Fruit fly (Drosophila melanogaster) whole organism, embryonic: Measurements from ENCODE around the gene yellow-e2.
A peak's percentile ranks its signal among the peaks of the same experiment; 100 is the strongest.

Experiments
- Blimp-1 ChIP-seq: fragments of 200-800 bp; sonication (Bioruptor generic); optimal IDR thresholded peaks from 3 replicates; lab custom pipeline; 2018; ENCODE audit warnings: missing biosample characterization, missing genetic modification characterization, mild to moderate bottlenecking, moderate library complexity, missing genetic modification reagents
- CG10431 ChIP-seq: fragments of 200-800 bp; sonication (Bioruptor generic); optimal IDR thresholded peaks from 3 replicates; lab custom pipeline; 2018; ENCODE audit warnings: missing biosample characterization, mild to moderate bottlenecking, missing genetic modification characterization
- CG11456 ChIP-seq: fragments of 200-800 bp; sonication (Bioruptor generic); IDR thresholded peaks from 3 replicates; pipeline ENCODE4 v1.3.6; 2022; ENCODE audit warnings: missing biosample characterization, missing genetic modification characterization
- CG11723 ChIP-seq: fragments of 200-800 bp; sonication (Bioruptor generic); optimal IDR thresholded peaks from 2 replicates; lab custom pipeline; 2017; ENCODE audit warnings: missing biosample characterization, mild to moderate bottlenecking, missing genetic modification characterization
- CG12391 ChIP-seq: fragments of 200-800 bp; sonication (Bioruptor generic); optimal IDR thresholded peaks from 3 replicates; lab custom pipeline; 2018; ENCODE audit warnings: missing biosample characterization, mild to moderate bottlenecking, missing genetic modification characterization, moderate library complexity
- CG13775 ChIP-seq: fragments of 200-800 bp; sonication (Bioruptor generic); optimal IDR thresholded peaks from 3 replicates; lab custom pipeline; 2017; ENCODE audit warnings: missing biosample characterization, mild to moderate bottlenecking, missing genetic modification characterization
- CG14441 ChIP-seq: fragments of 200-800 bp; sonication (Bioruptor generic); IDR thresholded peaks from 2 replicates; pipeline ENCODE4 v1.3.6; 2022; ENCODE audit warnings: missing biosample characterization, missing genetic modification characterization
- CG15696 ChIP-seq: fragments of 200-800 bp; sonication (Bioruptor generic); optimal IDR thresholded peaks from 2 replicates; lab custom pipeline; 2019; ENCODE audit warnings: missing biosample characterization, mild to moderate bottlenecking, missing genetic modification characterization, moderate library complexity
- CG16779 ChIP-seq: fragments of 200-800 bp; sonication (Bioruptor generic); IDR thresholded peaks from 2 replicates; pipeline ENCODE4 v1.3.6; 2022; ENCODE audit warnings: missing biosample characterization, missing genetic modification characterization
- CG18599 ChIP-seq: fragments of 200-800 bp; sonication (Bioruptor generic); optimal IDR thresholded peaks from 3 replicates; lab custom pipeline; 2017; ENCODE audit warnings: missing biosample characterization, missing genetic modification characterization, mild to moderate bottlenecking, moderate library complexity, missing genetic modification reagents
- CG2116 ChIP-seq: fragments of 200-800 bp; sonication (Bioruptor generic); optimal IDR thresholded peaks from 3 replicates; lab custom pipeline; 2018; ENCODE audit warnings: missing biosample characterization, mild to moderate bottlenecking, missing genetic modification characterization
- CG2202 ChIP-seq: fragments of 200-800 bp; sonication (Bioruptor generic); optimal IDR thresholded peaks from 2 replicates; lab custom pipeline; 2018; ENCODE audit warnings: missing biosample characterization, mild to moderate bottlenecking, missing genetic modification characterization
- CG2889 ChIP-seq: fragments of 200-800 bp; sonication (Bioruptor generic); IDR thresholded peaks from 3 replicates; pipeline ENCODE4 v1.3.6; 2022; ENCODE audit warnings: missing biosample characterization, missing genetic modification characterization
- CG30431 ChIP-seq: fragments of 200-800 bp; sonication (Bioruptor generic); optimal IDR thresholded peaks from 2 replicates; lab custom pipeline; 2017; ENCODE audit warnings: missing biosample characterization, missing genetic modification characterization
- CG34224 ChIP-seq: fragments of 200-800 bp; sonication (Bioruptor generic); IDR thresholded peaks from 3 replicates; pipeline ENCODE4 v1.3.6; 2022; ENCODE audit warnings: missing biosample characterization, missing genetic modification characterization; ENCODE audit not compliant: partially characterized antibody
- CG4404 ChIP-seq: fragments of 200-800 bp; sonication (Bioruptor generic); IDR thresholded peaks from 2 replicates; pipeline ENCODE4 v1.3.6; 2022; ENCODE audit warnings: missing biosample characterization, missing genetic modification characterization
- CG4854 ChIP-seq: fragments of 200-800 bp; sonication (Bioruptor generic); optimal IDR thresholded peaks from 2 replicates; lab custom pipeline; 2016; ENCODE audit warnings: missing biosample characterization, missing genetic modification characterization, inconsistent platforms
- CG6254 ChIP-seq: fragments of 200-800 bp; sonication (Bioruptor generic); optimal IDR thresholded peaks from 3 replicates; lab custom pipeline; 2017; ENCODE audit warnings: mild to moderate bottlenecking, missing biosample characterization, missing genetic modification reagents, missing genetic modification characterization
- Dip3 ChIP-seq: fragments of 200-800 bp; sonication (Bioruptor generic); optimal IDR thresholded peaks from 3 replicates; lab custom pipeline; 2016; ENCODE audit warnings: missing biosample characterization, missing genetic modification characterization
- Doc3 ChIP-seq: fragments of 200-800 bp; sonication (Bioruptor generic); IDR thresholded peaks from 3 replicates; pipeline ENCODE4 v1.3.6; 2022; ENCODE audit warnings: missing biosample characterization, missing genetic modification characterization; ENCODE audit not compliant: partially characterized antibody
- Ets97D ChIP-seq: fragments of 200-800 bp; sonication (Bioruptor generic); optimal IDR thresholded peaks from 3 replicates; lab custom pipeline; 2016; ENCODE audit warnings: missing biosample characterization, missing genetic modification characterization
- Hand ChIP-seq: fragments of 200-800 bp; sonication (Bioruptor generic); optimal IDR thresholded peaks from 2 replicates; lab custom pipeline; 2017; ENCODE audit warnings: mild to moderate bottlenecking, missing biosample characterization, missing genetic modification reagents, missing genetic modification characterization
- Lhr ChIP-seq: fragments of 200-800 bp; sonication (Bioruptor generic); optimal IDR thresholded peaks from 3 replicates; lab custom pipeline; 2017; ENCODE audit warnings: mild to moderate bottlenecking, missing biosample characterization, missing genetic modification reagents, missing genetic modification characterization
- Med ChIP-seq: fragments of 200-800 bp; sonication (Bioruptor generic); peaks from one replicate; lab custom pipeline; 2016; ENCODE audit warnings: missing biosample characterization, missing genetic modification characterization, mild to moderate bottlenecking, inconsistent platforms, moderate library complexity
- Meics ChIP-seq: fragments of 200-800 bp; sonication (Bioruptor generic); optimal IDR thresholded peaks from 2 replicates; lab custom pipeline; 2017; ENCODE audit warnings: missing biosample characterization, mild to moderate bottlenecking, missing genetic modification characterization
- Mes4 ChIP-seq: fragments of 200-800 bp; sonication (Bioruptor generic); optimal IDR thresholded peaks from 2 replicates; lab custom pipeline; 2016; ENCODE audit warnings: missing biosample characterization, missing genetic modification characterization
- Oli ChIP-seq: fragments of 200-800 bp; sonication (Bioruptor generic); optimal IDR thresholded peaks from 2 replicates; lab custom pipeline; 2018; ENCODE audit warnings: missing biosample characterization, mild to moderate bottlenecking, missing genetic modification characterization, moderate library complexity
- Six4 ChIP-seq: fragments of 200-800 bp; sonication (Bioruptor generic); optimal IDR thresholded peaks from 2 replicates; lab custom pipeline; 2016; ENCODE audit warnings: missing biosample characterization, missing genetic modification characterization
- ara ChIP-seq: fragments of 200-800 bp; sonication (Bioruptor generic); IDR thresholded peaks from 2 replicates; pipeline ENCODE4 v1.3.6; 2022; ENCODE audit warnings: missing biosample characterization, missing genetic modification characterization
- ase ChIP-seq: fragments of 200-800 bp; sonication (Bioruptor generic); IDR thresholded peaks from 3 replicates; pipeline ENCODE4 v1.3.6; 2022; ENCODE audit warnings: missing biosample characterization, missing genetic modification characterization
- bsh ChIP-seq, 2 experiments: fragments of 200-800 bp; sonication (Bioruptor generic); optimal IDR thresholded peaks; 2 replicates each; lab custom pipeline; 2017 to 2018; ENCODE audit warnings: mild to moderate bottlenecking in 2 of 2, missing biosample characterization in 2 of 2, missing genetic modification characterization in 2 of 2, moderate library complexity in 1 of 2
- cas ChIP-seq: fragments of 200-800 bp; sonication (Bioruptor generic); IDR thresholded peaks from 2 replicates; pipeline ENCODE4 v1.3.6; 2022; ENCODE audit warnings: missing biosample characterization, missing genetic modification characterization
- cg ChIP-seq: fragments of 200-800 bp; sonication (Bioruptor generic); optimal IDR thresholded peaks from 3 replicates; lab custom pipeline; 2019; ENCODE audit warnings: missing biosample characterization, mild to moderate bottlenecking, missing genetic modification characterization, moderate library complexity
- dmrt11E ChIP-seq: fragments of 200-800 bp; sonication (Bioruptor generic); optimal IDR thresholded peaks from 3 replicates; lab custom pipeline; 2018; ENCODE audit warnings: missing biosample characterization, mild to moderate bottlenecking, missing genetic modification characterization, moderate library complexity
- ems ChIP-seq: fragments of 200-800 bp; sonication (Bioruptor generic); optimal IDR thresholded peaks from 3 replicates; lab custom pipeline; 2016; ENCODE audit warnings: missing biosample characterization, missing genetic modification characterization
- fd102C ChIP-seq: fragments of 200-800 bp; sonication (Bioruptor generic); optimal IDR thresholded peaks from 2 replicates; lab custom pipeline; 2018; ENCODE audit warnings: missing biosample characterization, mild to moderate bottlenecking, missing genetic modification characterization, moderate library complexity
- ftz-f1 ChIP-seq: fragments of 200-800 bp; sonication (Bioruptor generic); optimal IDR thresholded peaks from 2 replicates; lab custom pipeline; 2016; ENCODE audit warnings: missing biosample characterization, missing genetic modification characterization
- grau ChIP-seq: fragments of 200-800 bp; optimal IDR thresholded peaks from 3 replicates; lab custom pipeline; 2019; ENCODE audit warnings: missing biosample characterization, mild to moderate bottlenecking, missing genetic modification characterization, moderate library complexity
- gsb ChIP-seq: fragments of 200-800 bp; sonication (Bioruptor generic); IDR thresholded peaks from 2 replicates; pipeline ENCODE4 v1.3.6; 2022; ENCODE audit warnings: missing biosample characterization, missing genetic modification characterization
- h ChIP-seq: fragments of >200 bp; optimal IDR thresholded peaks from 2 replicates; lab custom pipeline; 2017
- ind ChIP-seq: fragments of 200-800 bp; sonication (Bioruptor generic); optimal IDR thresholded peaks from 3 replicates; lab custom pipeline; 2016; ENCODE audit warnings: missing biosample characterization, missing genetic modification characterization
- lbe ChIP-seq: fragments of 200-800 bp; sonication (Bioruptor generic); optimal IDR thresholded peaks from 2 replicates; lab custom pipeline; 2016; ENCODE audit warnings: missing biosample characterization, mild to moderate bottlenecking, missing genetic modification characterization
- peb ChIP-seq: fragments of 200-800 bp; sonication (Bioruptor generic); IDR thresholded peaks from 2 replicates; pipeline ENCODE4 v1.3.6; 2022; ENCODE audit warnings: missing biosample characterization, missing genetic modification characterization
- ranshi ChIP-seq: fragments of 200-800 bp; sonication (Bioruptor generic); IDR thresholded peaks from 2 replicates; pipeline ENCODE4 v1.3.6; 2022; ENCODE audit warnings: missing biosample characterization, missing genetic modification characterization
- seq ChIP-seq: fragments of 200-800 bp; sonication (Bioruptor generic); IDR thresholded peaks from 2 replicates; pipeline ENCODE4 v1.3.6; 2022; ENCODE audit warnings: missing biosample characterization, missing genetic modification characterization
- sisA ChIP-seq: fragments of 200-800 bp; sonication (Bioruptor generic); IDR thresholded peaks from 2 replicates; pipeline ENCODE4 v1.3.6; 2022; ENCODE audit warnings: missing biosample characterization, missing genetic modification characterization
- sqz ChIP-seq: fragments of 200-800 bp; sonication (Bioruptor generic); optimal IDR thresholded peaks from 3 replicates; lab custom pipeline; 2018; ENCODE audit warnings: missing biosample characterization, mild to moderate bottlenecking, missing genetic modification characterization
- unpg ChIP-seq: fragments of 200-800 bp; sonication (Bioruptor generic); optimal IDR thresholded peaks from 3 replicates; lab custom pipeline; 2018; ENCODE audit warnings: missing biosample characterization, mild to moderate bottlenecking, missing genetic modification characterization, moderate library complexity
- zen ChIP-seq: fragments of 200-800 bp; sonication (Bioruptor generic); optimal IDR thresholded peaks from 3 replicates; lab custom pipeline; 2018; ENCODE audit warnings: missing biosample characterization, mild to moderate bottlenecking, missing genetic modification characterization, moderate library complexity

Gene yellow-e2

dm6 chr3R:13428341-13429040 lies 21.7 kb upstream of the yellow-e2 start (continued):
- peak; percentile 72 for TF ChIP-seq CG6254 (GFP tag; lab: Kevin White, UChicago)
- peak; percentile 74 for TF ChIP-seq CG14441 (GFP tag; lab: Robert Waterston, UW)
- TF ChIP-seq CG4404 (GFP tag; lab: Robert Waterston, UW): peak; percentile 64
- TF ChIP-seq CG34224 (GFP tag; lab: Robert Waterston, UW): no peak
- peak; percentile 4 for TF ChIP-seq sqz
- TF ChIP-seq CG2116 (GFP tag; lab: Kevin White, UChicago): peak; percentile 10
- no peak for TF ChIP-seq lbe (GFP tag; lab: Kevin White, UChicago)
- TF ChIP-seq h (lab: Kevin White, UChicago): no peak
- TF ChIP-seq Lhr: peak; percentile 5
- peak; percentile 65; the same call in 1 of the 3 replicates for TF ChIP-seq CG11456
- TF ChIP-seq dmrt11E (tag; lab: Kevin White, UChicago): peak; percentile 69
- peak; percentile 64; the same call in 1 of the 2 replicates for TF ChIP-seq ranshi (GFP tag; lab: Robert Waterston, UW)
- TF ChIP-seq peb (GFP tag; lab: Robert Waterston, UW): no peak
- no peak for TF ChIP-seq cg (GFP tag; lab: Kevin White, UChicago)
- peak; percentile 32; the same call in 1 of the 2 replicates for TF ChIP-seq seq (GFP tag; lab: Robert Waterston, UW)
- TF ChIP-seq CG15696 (tag; lab: Kevin White, UChicago): peak; percentile 78
- no peak for TF ChIP-seq ftz-f1 (GFP tag; lab: Kevin White, UChicago)
- peak; percentile 62 for TF ChIP-seq CG18599
- TF ChIP-seq CG4854 (GFP tag; lab: Kevin White, UChicago): peak; percentile 13
- TF ChIP-seq Med: peak; percentile 84
- TF ChIP-seq bsh (GFP tag; optimal IDR thresholded peaks at IDR 0.05; lab: Kevin White, UChicago): peak; percentile 60 to 82
- TF ChIP-seq Blimp-1 (GFP tag; lab: Kevin White, UChicago): peak; percentile 80
- TF ChIP-seq zen (tag; lab: Kevin White, UChicago): peak; percentile 65
- TF ChIP-seq grau (tag; lab: Kevin White, UChicago): peak; percentile 98
- TF ChIP-seq CG2889: no peak
- TF ChIP-seq ara (GFP tag; lab: Robert Waterston, UW): peak; percentile 75
- peak; percentile 34 for TF ChIP-seq ems (GFP tag; lab: Kevin White, UChicago)
- TF ChIP-seq CG13775 (GFP tag; lab: Kevin White, UChicago): peak; percentile 42
- no peak for TF ChIP-seq CG16779 (GFP tag; lab: Robert Waterston, UW)
- peak; percentile 44; the same call in 1 of the 2 replicates for TF ChIP-seq gsb (GFP tag; lab: Robert Waterston, UW)
- peak; percentile 53 for TF ChIP-seq CG2202 (tag; lab: Kevin White, UChicago)
- TF ChIP-seq Ets97D (GFP tag; lab: Kevin White, UChicago): no peak
- TF ChIP-seq Mes4 (GFP tag; lab: Kevin White, UChicago): peak; percentile 64
- peak; percentile 17 for TF ChIP-seq fd102C
- TF ChIP-seq Hand (GFP tag; lab: Kevin White, UChicago): no peak
- TF ChIP-seq ind (GFP tag; lab: Kevin White, UChicago): peak; percentile 71
- TF ChIP-seq cas: no peak
- TF ChIP-seq CG12391: peak; percentile 74
- peak; percentile 30 for TF ChIP-seq CG30431
- TF ChIP-seq unpg (GFP tag; lab: Kevin White, UChicago): peak; percentile 83
- TF ChIP-seq CG10431 (GFP tag; lab: Kevin White, UChicago): no peak
- peak; percentile 30 for TF ChIP-seq Dip3
- TF ChIP-seq sisA (GFP tag; lab: Robert Waterston, UW): peak; percentile 78
- 0 out of 3 replicates have a peak, but pooled peaks have one; percentile 51 for TF ChIP-seq ase
- TF ChIP-seq Meics (GFP tag; lab: Kevin White, UChicago): peak; percentile 56
- peak; percentile 34 for TF ChIP-seq CG11723
- TF ChIP-seq Six4 (GFP tag; lab: Kevin White, UChicago): peak; percentile 68
- no peak for TF ChIP-seq Doc3
- TF ChIP-seq Oli (tag; lab: Kevin White, UChicago): peak; percentile 75
